Worm (Caenorhabditis elegans) whole organism, mixed stage, embryonic: ENCODE measurements around the gene ttr-28.

ENCODE experiments used
- ceh-83 ChIP-seq: fragments of 200-800 bp; sonication (Bioruptor generic); optimal IDR thresholded peaks from 2 replicates; lab custom pipeline; 2018; ENCODE audit warnings: mild to moderate bottlenecking, missing genetic modification characterization, missing compliant biosample characterization
- ces-1 ChIP-seq: fragments of 150-350 bp; optimal IDR thresholded peaks from 2 replicates; lab custom pipeline; 2014; ENCODE audit warnings: missing biosample characterization, missing genetic modification reagents, missing genetic modification characterization
- nhr-12 ChIP-seq: fragments of 150-350 bp; optimal IDR thresholded peaks from 2 replicates; lab custom pipeline; 2014; ENCODE audit warnings: missing biosample characterization, missing genetic modification characterization
- nhr-2 ChIP-seq: fragments of 150-350 bp; optimal IDR thresholded peaks from 2 replicates; lab custom pipeline; 2014; ENCODE audit warnings: missing biosample characterization, missing genetic modification characterization
- sptf-1 ChIP-seq: sonication (generic microtip); optimal IDR thresholded peaks from 2 replicates; lab custom pipeline; 2017; ENCODE audit warnings: mild to moderate bottlenecking, missing genetic modification characterization, moderate library complexity, missing compliant biosample characterization
- unc-62 ChIP-seq: fragments of 150-350 bp; optimal IDR thresholded peaks from 2 replicates; lab custom pipeline; 2014; ENCODE audit warnings: missing biosample characterization, missing genetic modification reagents, missing genetic modification characterization
- ztf-11 ChIP-seq: fragments of 150-350 bp; optimal IDR thresholded peaks from 2 replicates; lab custom pipeline; 2014; ENCODE audit warnings: missing biosample characterization, missing genetic modification characterization

- peak; percentile 80 for TF ChIP-seq unc-62
- TF ChIP-seq nhr-2 (tag; lab: Kevin White, UChicago) = no peak
- TF ChIP-seq sptf-1 (tag; lab: Kevin White, UChicago) = no peak
- no peak for TF ChIP-seq ceh-83
- no peak for TF ChIP-seq ztf-11
- TF ChIP-seq ces-1 = no peak
- no peak for TF ChIP-seq nhr-12 (tag; lab: Kevin White, UChicago)
Observed at ce11 chrV:12896850-12897249, 8.1 kb downstream of the ttr-28 start.
